Fruit fly (Drosophila melanogaster) whole organism, embryonic: Measurements from ENCODE around the gene CG34292.

Experiments used
- CG31365 ChIP-seq: fragments of 200-800 bp; sonication (Bioruptor generic); optimal IDR thresholded peaks from 2 replicates; lab custom pipeline; 2018; ENCODE audit warnings: missing biosample characterization, mild to moderate bottlenecking, missing genetic modification characterization
- CG8944 ChIP-seq: fragments of 200-800 bp; sonication (Bioruptor generic); optimal IDR thresholded peaks from 3 replicates; lab custom pipeline; 2016; ENCODE audit warnings: missing biosample characterization, missing genetic modification characterization
- Chrac-16 ChIP-seq: fragments of 200-800 bp; sonication (Bioruptor generic); optimal IDR thresholded peaks from 3 replicates; lab custom pipeline; 2016; ENCODE audit warnings: missing biosample characterization, missing genetic modification characterization
- crol ChIP-seq: fragments of 200-800 bp; sonication (Bioruptor generic); IDR thresholded peaks from 2 replicates; pipeline ENCODE4 v1.3.6; 2022; ENCODE audit warnings: missing biosample characterization, missing genetic modification characterization
- gem ChIP-seq: fragments of 200-800 bp; sonication (Bioruptor generic); optimal IDR thresholded peaks from 2 replicates; lab custom pipeline; 2019; ENCODE audit warnings: missing biosample characterization, mild to moderate bottlenecking, missing genetic modification characterization, moderate library complexity
- hb ChIP-seq: fragments of 200-800 bp; sonication (Bioruptor generic); IDR thresholded peaks from 3 replicates; pipeline ENCODE4 v1.3.6; 2022; ENCODE audit warnings: missing biosample characterization, missing genetic modification characterization; ENCODE audit not compliant: partially characterized antibody

dm6 chr3R:27065136-27065535 lies 3.1 kb downstream of the CG34292 start, which contains the start of gene CG43935:
- TF ChIP-seq Chrac-16 (GFP tag; lab: Kevin White, UChicago), result no peak
- no peak for TF ChIP-seq CG31365 (tag; lab: Kevin White, UChicago)
- no peak for TF ChIP-seq gem (tag; lab: Kevin White, UChicago)
- no peak for TF ChIP-seq CG8944 (GFP tag; lab: Kevin White, UChicago)
- no peak for TF ChIP-seq crol (GFP tag; lab: Robert Waterston, UW)
- TF ChIP-seq hb, result no peak
